Worm (Caenorhabditis elegans): ENCODE results near the gene C16D9.3.

Gene C16D9.3

DNA sequence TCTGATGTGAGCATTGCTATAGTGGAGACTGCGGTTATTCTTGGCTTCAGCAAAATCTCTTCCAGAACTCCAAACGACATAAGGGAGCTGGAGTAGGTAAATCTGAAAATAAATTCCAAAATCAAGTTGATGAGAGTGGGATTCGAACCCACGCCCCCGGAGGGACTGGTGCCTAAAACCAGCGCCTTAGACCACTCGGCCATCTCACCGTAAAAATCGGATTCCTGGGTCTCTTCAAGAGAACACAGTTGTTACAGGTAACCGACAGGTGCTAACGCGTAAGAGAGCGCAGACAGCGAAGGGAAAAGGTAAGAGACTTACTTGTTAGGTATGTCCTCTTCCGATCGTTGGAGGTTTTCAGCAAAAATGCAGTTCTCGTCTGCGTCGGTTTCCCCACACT, 4.5 kb downstream of the C16D9.3 start (continued):
- TF ChIP-seq ztf-11 (tag; optimal IDR thresholded peaks at IDR 0.05): no peak
- TF ChIP-seq efl-3 (GFP tag; optimal IDR thresholded peaks at IDR 0.05): no peak
- TF ChIP-seq nhr-85 (tag): peak; percentile 69
- no peak for TF ChIP-seq F16B12.6 (tag; optimal IDR thresholded peaks at IDR 0.05)
- no peak for TF ChIP-seq nhr-237 (tag; optimal IDR thresholded peaks at IDR 0.05)
- TF ChIP-seq nhr-76 (tag; optimal IDR thresholded peaks at IDR 0.05): no peak
- TF ChIP-seq hlh-4 (tag; optimal IDR thresholded peaks at IDR 0.05): no peak
- TF ChIP-seq isw-1 (GFP tag; IDR thresholded peaks at IDR 0.05): no peak
- no peak for TF ChIP-seq sup-37 (GFP tag; optimal IDR thresholded peaks at IDR 0.05)
- no peak for TF ChIP-seq pqm-1 (tag; optimal IDR thresholded peaks at IDR 0.05)

DNA sequence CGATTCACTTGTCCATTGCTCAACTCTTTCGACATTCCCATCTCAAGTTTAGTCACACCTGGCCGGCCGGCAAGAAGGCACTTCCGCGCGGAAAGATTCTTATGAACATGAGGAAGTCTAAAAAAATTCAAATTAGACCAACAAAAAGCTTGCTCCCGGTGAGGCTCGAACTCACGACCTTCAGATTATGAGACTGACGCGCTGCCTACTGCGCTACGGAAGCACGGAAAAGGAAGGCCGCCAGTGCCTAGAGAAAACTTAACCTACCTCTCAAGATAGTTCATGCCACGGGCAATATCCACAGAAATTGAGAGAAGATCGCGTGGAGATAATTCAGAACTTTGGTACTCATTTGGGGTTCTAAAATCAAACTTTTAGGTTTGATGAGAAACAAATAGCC, 9.8 kb downstream of the C16D9.3 start:
- TF ChIP-seq rnt-1 (tag; optimal IDR thresholded peaks at IDR 0.05) (peak; percentile 33), C16A3.4 (tag; optimal IDR thresholded peaks at IDR 0.05) (no peak), jun-1 (tag; optimal IDR thresholded peaks at IDR 0.05) (no peak), nhr-19 (GFP tag; conservative IDR thresholded peaks at IDR 0.05) (peak; percentile 23), snpc-4 (tag; optimal IDR thresholded peaks at IDR 0.05) (peak; percentile 73), lin-35 (GFP tag; optimal IDR thresholded peaks at IDR 0.05) (peak in 1 of 2 experiments; percentile 12), dpl-1 (GFP tag; optimal IDR thresholded peaks at IDR 0.05) (peak in 1 of 3 experiments; percentile 9), nhr-71 (tag; optimal IDR thresholded peaks at IDR 0.05) (peak; percentile 18), efl-1 (optimal IDR thresholded peaks at IDR 0.05) (peak in 1 of 2 experiments; percentile 24), efl-1 (GFP tag; optimal IDR thresholded peaks at IDR 0.05 in 1 of 2) (peak in 1 of 2 experiments; percentile 60), snu-23 (GFP tag; optimal IDR thresholded peaks at IDR 0.05) (peak; percentile 24), lsy-2 (tag; optimal IDR thresholded peaks at IDR 0.05) (peak in 1 of 2 experiments; percentile 11), dsc-1 (tag; optimal IDR thresholded peaks at IDR 0.05) (no peak)

DNA sequence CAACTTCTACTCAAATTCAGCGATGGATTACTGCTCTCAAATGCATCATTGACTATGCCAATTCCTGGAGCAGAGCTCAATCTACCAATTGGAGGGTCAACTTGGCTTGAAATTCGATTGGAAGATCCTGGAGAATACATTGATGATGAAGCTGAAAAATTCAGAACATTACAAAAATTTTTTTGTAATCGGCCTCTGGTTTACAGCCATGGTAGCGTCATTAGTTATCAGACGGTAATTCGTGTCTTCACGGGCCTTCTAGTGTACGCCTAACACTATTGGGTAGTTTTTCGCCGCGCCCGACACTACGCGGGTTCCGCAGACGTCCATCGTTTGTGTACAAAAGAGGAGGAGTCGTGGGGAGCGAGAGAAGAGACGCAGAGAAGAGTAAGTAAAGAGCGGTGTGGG, 11.1 kb downstream of the C16D9.3 start:
- TF ChIP-seq efl-3 (GFP tag; optimal IDR thresholded peaks at IDR 0.05): peak; percentile 45
- peak; percentile 53 for TF ChIP-seq aly-2 (tag; optimal IDR thresholded peaks at IDR 0.05)
- TF ChIP-seq lin-39 (tag; optimal IDR thresholded peaks at IDR 0.05): peak; percentile 58
- TF ChIP-seq jun-1 (tag; optimal IDR thresholded peaks at IDR 0.05): peak; percentile 73
- TF ChIP-seq fkh-10 (GFP tag; optimal IDR thresholded peaks at IDR 0.05): no peak
- TF ChIP-seq alr-1 (tag; optimal IDR thresholded peaks at IDR 0.05; ENCODE audit: borderline replicate concordance): no peak
- TF ChIP-seq unc-30 (tag; optimal IDR thresholded peaks at IDR 0.05): no peak
- TF ChIP-seq ztf-4 (tag; optimal IDR thresholded peaks at IDR 0.05): peak; percentile 60
- TF ChIP-seq nhr-19 (GFP tag; conservative IDR thresholded peaks at IDR 0.05): peak; percentile 93
- no peak for TF ChIP-seq unc-62 (GFP tag; optimal IDR thresholded peaks at IDR 0.05)
- TF ChIP-seq ceh-88 (GFP tag; IDR thresholded peaks at IDR 0.05): peak; percentile 63
- peak in 1 of 2 experiments; percentile 63 for TF ChIP-seq ztf-11 (tag; optimal IDR thresholded peaks at IDR 0.05)
- TF ChIP-seq pag-3 (tag; optimal IDR thresholded peaks at IDR 0.05; ENCODE audit: borderline replicate concordance, insufficient read depth): no peak
- peak; percentile 86 for TF ChIP-seq xbp-1 (tag; optimal IDR thresholded peaks at IDR 0.05)
- TF ChIP-seq ces-1 (GFP tag; optimal IDR thresholded peaks at IDR 0.05): no peak
- TF ChIP-seq lin-14 (GFP tag; optimal IDR thresholded peaks at IDR 0.05): peak; percentile 89
- no peak for TF ChIP-seq C34B4.2 (tag; optimal IDR thresholded peaks at IDR 0.05)
- TF ChIP-seq aha-1 (tag; optimal IDR thresholded peaks at IDR 0.05): no peak
- TF ChIP-seq ets-5 (GFP tag; IDR thresholded peaks at IDR 0.05): no peak
- TF ChIP-seq skn-1 (tag; optimal IDR thresholded peaks at IDR 0.05): peak; percentile 39
- TF ChIP-seq mep-1 (tag; optimal IDR thresholded peaks at IDR 0.05): peak; percentile 79
- peak; percentile 99 for TF ChIP-seq snpc-4 (tag; optimal IDR thresholded peaks at IDR 0.05)
- TF ChIP-seq grh-1 (GFP tag; IDR thresholded peaks at IDR 0.05): peak; percentile 86
- peak; percentile 66 for TF ChIP-seq C16A3.4 (tag; optimal IDR thresholded peaks at IDR 0.05)
- peak; percentile 71 for TF ChIP-seq lin-13 (GFP tag; optimal IDR thresholded peaks at IDR 0.05)
- TF ChIP-seq unc-98 (GFP tag; IDR thresholded peaks at IDR 0.05): peak; percentile 50; the same call in 1 of the 2 replicates
- no peak for TF ChIP-seq nhr-12 (tag; optimal IDR thresholded peaks at IDR 0.05)
- TF ChIP-seq vab-15 (tag; optimal IDR thresholded peaks at IDR 0.05): no peak
- TF ChIP-seq fos-1 (tag; optimal IDR thresholded peaks at IDR 0.05): peak; percentile 52
- peak; percentile 30 for TF ChIP-seq C04F5.9 (tag; optimal IDR thresholded peaks at IDR 0.05)
- TF ChIP-seq unc-130 (tag; optimal IDR thresholded peaks at IDR 0.05): peak; percentile 14
- TF ChIP-seq swsn-7 (tag; optimal IDR thresholded peaks at IDR 0.05): peak; percentile 95
- TF ChIP-seq hpl-2 (GFP tag; optimal IDR thresholded peaks at IDR 0.05): peak; percentile 36
- TF ChIP-seq pax-3 (tag; optimal IDR thresholded peaks at IDR 0.05): peak; percentile 53
